Worm (Caenorhabditis elegans) whole organism, late embryonic: ENCODE data around the gene plc-2.

Experiments used
- C38D4.7 ChIP-seq: fragments of 200-800 bp; sonication (Bioruptor generic); optimal IDR thresholded peaks from 2 replicates; lab custom pipeline; 2018; ENCODE audit warnings: mild to moderate bottlenecking, missing genetic modification characterization, moderate library complexity, missing compliant biosample characterization
- F13H6.1 ChIP-seq: sonication (generic microtip); optimal IDR thresholded peaks from 2 replicates; lab custom pipeline; 2016; ENCODE audit warnings: missing genetic modification characterization, missing compliant biosample characterization
- K02D7.2 ChIP-seq: sonication (generic microtip); optimal IDR thresholded peaks from 2 replicates; lab custom pipeline; 2017; ENCODE audit warnings: mild to moderate bottlenecking, missing genetic modification characterization, missing compliant biosample characterization
- K09A11.1 ChIP-seq: sonication (generic microtip); optimal IDR thresholded peaks from 2 replicates; lab custom pipeline; 2017; ENCODE audit warnings: antibody characterized with exemption, mild to moderate bottlenecking, missing genetic modification characterization, missing compliant biosample characterization; ENCODE audit not compliant: insufficient read depth
- Y22D7AL.16 ChIP-seq: sonication (generic microtip); optimal IDR thresholded peaks from 2 replicates; lab custom pipeline; 2016; ENCODE audit warnings: missing genetic modification characterization, missing compliant biosample characterization
- ama-1 ChIP-seq: fragments of 150-350 bp; optimal IDR thresholded peaks from 2 replicates; lab custom pipeline; 2014
- ceh-14 ChIP-seq: sonication (generic microtip); optimal IDR thresholded peaks from 2 replicates; lab custom pipeline; 2016; ENCODE audit warnings: missing genotype, missing genetic modification characterization, missing compliant biosample characterization
- ceh-22 ChIP-seq: sonication (generic microtip); optimal IDR thresholded peaks from 2 replicates; lab custom pipeline; 2017; ENCODE audit warnings: missing biosample characterization, missing genetic modification characterization
- ceh-31 ChIP-seq: sonication (generic microtip); optimal IDR thresholded peaks from 2 replicates; lab custom pipeline; 2016; ENCODE audit warnings: missing genetic modification characterization, missing compliant biosample characterization
- ceh-34 ChIP-seq: sonication (generic microtip); optimal IDR thresholded peaks from 2 replicates; lab custom pipeline; 2016; ENCODE audit warnings: mild to moderate bottlenecking, missing genetic modification characterization, missing compliant biosample characterization
- ceh-45 ChIP-seq: fragments of 200-800 bp; sonication (Bioruptor generic); IDR thresholded peaks from 2 replicates; pipeline ENCODE4 v1.3.6; 2022; ENCODE audit warnings: missing genetic modification reagents, missing genetic modification characterization, missing compliant biosample characterization
- ceh-48 ChIP-seq: sonication (generic microtip); optimal IDR thresholded peaks from 2 replicates; lab custom pipeline; 2016; ENCODE audit warnings: missing genetic modification characterization, inconsistent platforms, missing compliant biosample characterization
- che-1 ChIP-seq: sonication (generic microtip); optimal IDR thresholded peaks from 2 replicates; lab custom pipeline; 2016; ENCODE audit warnings: mild to moderate bottlenecking, missing genetic modification characterization, missing compliant biosample characterization
- dmd-4 ChIP-seq: sonication (generic microtip); optimal IDR thresholded peaks from 2 replicates; lab custom pipeline; 2016; ENCODE audit warnings: borderline replicate concordance, missing genetic modification characterization, missing compliant biosample characterization
- elt-4 ChIP-seq: sonication (generic microtip); optimal IDR thresholded peaks from 2 replicates; lab custom pipeline; 2016; ENCODE audit warnings: missing genetic modification characterization, missing compliant biosample characterization
- ets-4 ChIP-seq: sonication (generic microtip); optimal IDR thresholded peaks from 2 replicates; lab custom pipeline; 2016; ENCODE audit warnings: missing genetic modification characterization, missing compliant biosample characterization
- eyg-1 ChIP-seq: sonication (generic microtip); optimal IDR thresholded peaks from 2 replicates; lab custom pipeline; 2016; ENCODE audit warnings: missing genotype, missing genetic modification characterization, missing compliant biosample characterization
- fax-1 ChIP-seq: sonication (generic microtip); optimal IDR thresholded peaks from 2 replicates; lab custom pipeline; 2016; ENCODE audit warnings: missing genotype, missing genetic modification characterization, missing compliant biosample characterization
- fkh-6 ChIP-seq: sonication (generic microtip); optimal IDR thresholded peaks from 2 replicates; lab custom pipeline; 2016; ENCODE audit warnings: missing genetic modification characterization, missing compliant biosample characterization
- hlh-13 ChIP-seq: fragments of 200-800 bp; sonication (Bioruptor generic); optimal IDR thresholded peaks from 2 replicates; lab custom pipeline; 2018; ENCODE audit warnings: mild to moderate bottlenecking, missing genetic modification characterization, missing compliant biosample characterization
- hlh-30 ChIP-seq: sonication (generic microtip); optimal IDR thresholded peaks from 2 replicates; lab custom pipeline; 2017; ENCODE audit warnings: antibody characterized with exemption, missing genetic modification characterization, missing compliant biosample characterization; ENCODE audit not compliant: insufficient read depth
- lim-6 ChIP-seq: sonication (generic microtip); optimal IDR thresholded peaks from 2 replicates; lab custom pipeline; 2016; ENCODE audit warnings: missing genetic modification characterization, missing compliant biosample characterization
- mec-3 ChIP-seq: sonication (generic microtip); optimal IDR thresholded peaks from 2 replicates; lab custom pipeline; 2016; ENCODE audit warnings: borderline replicate concordance, missing genetic modification characterization, missing compliant biosample characterization
- nfya-1 ChIP-seq: sonication (generic microtip); optimal IDR thresholded peaks from 2 replicates; lab custom pipeline; 2017; ENCODE audit warnings: missing genetic modification characterization, mild to moderate bottlenecking, missing compliant biosample characterization, antibody characterized with exemption, moderate library complexity
- nhr-11 ChIP-seq: fragments of 150-350 bp; optimal IDR thresholded peaks from 2 replicates; lab custom pipeline; 2014; ENCODE audit warnings: missing biosample characterization, missing genetic modification characterization
- nhr-232 ChIP-seq: sonication (generic microtip); optimal IDR thresholded peaks from 2 replicates; lab custom pipeline; 2016; ENCODE audit warnings: missing genetic modification characterization, missing compliant biosample characterization
- npax-4 ChIP-seq: sonication (generic microtip); optimal IDR thresholded peaks from 2 replicates; lab custom pipeline; 2016; ENCODE audit warnings: missing genetic modification characterization, missing compliant biosample characterization
- odd-2 ChIP-seq: sonication (generic microtip); optimal IDR thresholded peaks from 2 replicates; lab custom pipeline; 2017; ENCODE audit warnings: antibody characterized with exemption, mild to moderate bottlenecking, missing genetic modification characterization, missing compliant biosample characterization
- pag-3 ChIP-seq: sonication (generic microtip); optimal IDR thresholded peaks from 2 replicates; lab custom pipeline; 2016; ENCODE audit warnings: missing compliant biosample characterization, missing genetic modification characterization, borderline replicate concordance
- pax-1 ChIP-seq: fragments of 150-350 bp; optimal IDR thresholded peaks from 2 replicates; lab custom pipeline; 2014; ENCODE audit warnings: missing biosample characterization, missing genetic modification characterization
- pha-2 ChIP-seq: sonication (generic microtip); optimal IDR thresholded peaks from 2 replicates; lab custom pipeline; 2017; ENCODE audit warnings: mild to moderate bottlenecking, missing genetic modification characterization, missing compliant biosample characterization
- pha-4 ChIP-seq: fragments of 150-350 bp; optimal IDR thresholded peaks from 2 replicates; lab custom pipeline; 2018; ENCODE audit warnings: missing biosample characterization, missing genetic modification reagents, missing genetic modification characterization
- rnt-1 ChIP-seq: sonication (generic microtip); optimal IDR thresholded peaks from 2 replicates; lab custom pipeline; 2016; ENCODE audit warnings: missing genetic modification characterization, missing compliant biosample characterization
- sdc-2 ChIP-seq: sonication (generic microtip); optimal IDR thresholded peaks from 2 replicates; lab custom pipeline; 2016; ENCODE audit warnings: missing genotype, missing genetic modification characterization, missing compliant biosample characterization
- sox-2 ChIP-seq: fragments of 200-800 bp; sonication (Bioruptor generic); IDR thresholded peaks from 2 replicates; pipeline ENCODE4 v1.3.6; 2022; ENCODE audit warnings: missing genetic modification reagents, missing genetic modification characterization, missing compliant biosample characterization
- sox-4 ChIP-seq: sonication (generic microtip); optimal IDR thresholded peaks from 2 replicates; lab custom pipeline; 2017; ENCODE audit warnings: mild to moderate bottlenecking, missing genetic modification characterization, inconsistent platforms, missing compliant biosample characterization
- tbx-7 ChIP-seq: sonication (generic microtip); optimal IDR thresholded peaks from 2 replicates; lab custom pipeline; 2016; ENCODE audit warnings: missing genotype, missing genetic modification characterization, missing compliant biosample characterization
- ttx-3 ChIP-seq: sonication (generic microtip); optimal IDR thresholded peaks from 2 replicates; lab custom pipeline; 2016; ENCODE audit warnings: missing genetic modification reagents, missing genetic modification characterization, missing compliant biosample characterization
- unc-42 ChIP-seq: sonication (generic microtip); optimal IDR thresholded peaks from 2 replicates; lab custom pipeline; 2016; ENCODE audit warnings: missing genotype, missing genetic modification characterization, missing compliant biosample characterization
- unc-55 ChIP-seq: sonication (generic microtip); optimal IDR thresholded peaks from 2 replicates; lab custom pipeline; 2017; ENCODE audit warnings: missing biosample characterization, missing genetic modification reagents, missing genetic modification characterization
- unc-86 ChIP-seq: sonication (generic microtip); optimal IDR thresholded peaks from 2 replicates; lab custom pipeline; 2016; ENCODE audit warnings: missing genetic modification characterization, missing compliant biosample characterization

plc-2 gene

DNA sequence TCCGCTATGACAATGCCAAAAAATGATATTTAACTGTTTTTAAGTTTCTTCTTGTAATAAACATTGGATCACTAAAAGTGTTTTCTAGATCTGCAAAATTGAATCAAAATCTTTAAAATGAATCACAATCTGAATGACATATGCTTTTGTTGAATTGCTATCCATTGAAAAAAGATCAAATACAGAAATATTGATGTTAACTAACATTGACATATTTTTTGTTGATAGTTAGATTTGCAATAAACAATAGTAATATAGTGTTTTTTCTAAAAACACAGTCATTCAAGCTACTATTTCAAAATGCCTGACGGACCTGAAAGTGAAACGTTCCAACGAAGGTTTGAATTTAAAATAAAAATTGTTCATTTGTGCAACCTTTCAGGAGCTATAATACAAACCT lies 41.7 kb upstream of the plc-2 start, which contains the start of gene T09F5.2:
Gene T09F5.2, plus strand, starts transcription at position 301 of the 400 bp plus-strand sequence.
- no peak for TF ChIP-seq sdc-2 (tag; lab: Kevin White, UChicago)

DNA sequence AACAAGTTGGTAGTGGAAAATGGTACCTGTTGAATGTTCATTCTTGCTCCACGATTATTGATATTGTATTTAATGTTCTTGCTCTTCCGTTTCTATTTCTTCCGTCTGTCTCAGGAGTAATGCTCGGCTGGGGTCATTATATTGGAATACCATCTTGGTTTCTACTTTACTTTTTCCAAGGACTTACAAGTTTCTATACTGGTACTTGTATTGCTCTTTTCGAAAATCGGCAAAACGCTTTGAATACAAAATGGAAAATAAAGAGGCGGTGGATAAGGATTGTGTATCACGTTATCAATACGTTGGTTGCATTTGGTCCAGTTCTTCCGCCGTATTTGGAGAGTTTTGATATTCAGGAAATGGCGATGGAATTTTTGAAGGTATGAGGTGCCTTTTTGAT lies 40.4 kb upstream of the plc-2 start:
- TF ChIP-seq pag-3 (tag; lab: Kevin White, UChicago): no peak
- no peak for TF ChIP-seq unc-86 (tag; lab: Kevin White, UChicago)
- TF ChIP-seq Y22D7AL.16 (tag; lab: Kevin White, UChicago): no peak
- TF ChIP-seq ceh-34 (tag; lab: Kevin White, UChicago): no peak
- TF ChIP-seq sox-2 (GFP tag; lab: Robert Waterston, UW): no peak
- TF ChIP-seq che-1 (tag; lab: Kevin White, UChicago): no peak
- TF ChIP-seq ceh-22 (tag; lab: Kevin White, UChicago): no peak
- TF ChIP-seq fax-1 (tag; lab: Kevin White, UChicago): no peak
- no peak for TF ChIP-seq nhr-11 (tag; lab: Kevin White, UChicago)
- no peak for TF ChIP-seq hlh-30 (tag; lab: Kevin White, UChicago)
- TF ChIP-seq unc-55 (GFP tag; lab: Kevin White, UChicago): no peak
- no peak for TF ChIP-seq ceh-45
- TF ChIP-seq unc-42 (tag; lab: Kevin White, UChicago): no peak
- no peak for TF ChIP-seq pax-1
- no peak for TF ChIP-seq rnt-1
- TF ChIP-seq odd-2 (tag; lab: Kevin White, UChicago): no peak
- no peak for TF ChIP-seq ama-1
- no peak for TF ChIP-seq K09A11.1 (tag; lab: Kevin White, UChicago)

DNA sequence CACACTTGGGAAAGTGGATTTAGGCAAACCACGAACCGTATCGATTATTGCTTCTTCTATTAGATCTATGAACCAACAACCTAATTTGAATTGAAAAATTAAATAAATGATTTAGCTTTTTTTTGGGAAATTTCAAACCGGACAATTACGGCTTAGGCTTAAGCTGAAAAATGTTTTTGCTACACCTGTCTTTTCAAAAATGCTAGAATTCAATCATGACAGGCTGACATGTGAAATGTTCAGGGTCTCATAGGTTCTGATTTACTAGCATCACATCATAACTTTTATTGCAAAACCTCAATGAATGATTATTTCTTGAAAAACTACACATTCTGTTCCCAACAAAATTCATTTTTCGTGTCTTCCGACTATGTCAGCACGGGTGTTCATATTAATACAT lies 39.1 kb upstream of the plc-2 start, which contains the start of gene srh-55:
Gene srh-55, plus strand, starts transcription at position 301 of the 400 bp plus-strand sequence.
- TF ChIP-seq ttx-3 (tag; lab: Kevin White, UChicago) (no peak), sox-4 (tag; lab: Kevin White, UChicago) (no peak), sdc-2 (tag; lab: Kevin White, UChicago) (no peak), tbx-7 (no peak), F13H6.1 (tag; lab: Kevin White, UChicago) (no peak)
- TF ChIP-seq, all 69 proteins: peak for 0

DNA sequence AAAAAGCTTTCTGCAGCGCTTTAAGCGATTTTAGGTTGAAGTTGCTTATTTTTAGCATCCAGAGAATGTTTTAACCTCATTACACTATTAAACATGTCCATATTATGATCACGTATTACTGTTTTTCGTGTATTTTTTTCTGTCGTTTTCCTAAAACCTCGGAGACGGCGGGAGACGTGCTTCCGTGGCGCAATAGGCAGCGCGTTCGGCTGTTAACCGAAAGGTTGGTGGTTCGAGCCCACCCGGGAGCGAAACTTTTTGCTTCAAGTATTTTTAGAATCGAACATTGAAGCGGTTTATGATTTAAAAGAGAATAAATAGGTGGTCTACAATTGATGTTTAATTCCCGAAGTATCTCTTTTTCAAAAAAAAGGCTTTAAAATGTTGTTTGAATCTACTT lies 35.9 kb upstream of the plc-2 start:
- no peak for TF ChIP-seq pha-2
- no peak for TF ChIP-seq ets-4 (tag; lab: Kevin White, UChicago)
- no peak for TF ChIP-seq C38D4.7 (GFP tag; lab: Kevin White, UChicago)
- TF ChIP-seq mec-3: no peak
- TF ChIP-seq eyg-1 (tag; lab: Kevin White, UChicago): no peak
- TF ChIP-seq ceh-48 (tag; lab: Kevin White, UChicago): no peak
- TF ChIP-seq nfya-1 (tag; lab: Kevin White, UChicago): no peak
- TF ChIP-seq nhr-232 (tag; lab: Kevin White, UChicago): no peak
- no peak for TF ChIP-seq fkh-6 (tag; lab: Kevin White, UChicago)
- no peak for TF ChIP-seq pha-4 (tag; lab: Kevin White, UChicago)
- no peak for TF ChIP-seq ama-1
- no peak for TF ChIP-seq elt-4 (tag; lab: Kevin White, UChicago)
- TF ChIP-seq ceh-31 (tag; lab: Kevin White, UChicago): no peak
- no peak for TF ChIP-seq K02D7.2 (tag; lab: Kevin White, UChicago)

DNA sequence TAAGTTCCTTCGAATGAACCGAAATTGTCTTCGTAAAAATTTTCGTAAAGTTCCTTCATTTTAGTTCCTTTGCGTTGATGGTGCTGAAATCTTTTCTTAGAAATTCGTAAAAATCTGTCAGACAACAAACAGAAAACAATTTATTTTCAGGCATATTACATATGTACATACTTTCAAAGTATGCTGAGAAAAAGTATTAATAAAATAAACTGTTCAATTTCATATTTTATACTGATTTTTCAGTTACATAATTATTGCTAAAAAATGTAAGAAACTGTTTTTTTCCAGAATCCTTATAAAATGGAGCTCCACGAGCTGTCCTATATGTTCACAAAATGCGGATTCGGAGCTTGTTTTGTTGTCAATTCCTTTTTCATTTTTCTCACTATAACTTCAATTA lies 33.7 kb upstream of the plc-2 start, which contains the start of gene str-45:
Gene str-45, plus strand, starts transcription at position 301 of the 400 bp plus-strand sequence.
- TF ChIP-seq sox-4 (tag; lab: Kevin White, UChicago): no peak
- TF ChIP-seq ets-4 (tag; lab: Kevin White, UChicago): no peak
- TF ChIP-seq ceh-14: no peak
- no peak for TF ChIP-seq lim-6 (tag; lab: Kevin White, UChicago)
- TF ChIP-seq pax-1: no peak
- TF ChIP-seq nhr-11 (tag; lab: Kevin White, UChicago): no peak
- no peak for TF ChIP-seq npax-4 (tag; lab: Kevin White, UChicago)
- no peak for TF ChIP-seq dmd-4 (tag; lab: Kevin White, UChicago)
- TF ChIP-seq rnt-1: no peak
- no peak for TF ChIP-seq hlh-13 (GFP tag; lab: Kevin White, UChicago)
- no peak for TF ChIP-seq pag-3 (tag; lab: Kevin White, UChicago)
- TF ChIP-seq, all 69 proteins: peak for 0
